Worm (Caenorhabditis elegans): ENCODE results near the gene sto-1.

DNA sequence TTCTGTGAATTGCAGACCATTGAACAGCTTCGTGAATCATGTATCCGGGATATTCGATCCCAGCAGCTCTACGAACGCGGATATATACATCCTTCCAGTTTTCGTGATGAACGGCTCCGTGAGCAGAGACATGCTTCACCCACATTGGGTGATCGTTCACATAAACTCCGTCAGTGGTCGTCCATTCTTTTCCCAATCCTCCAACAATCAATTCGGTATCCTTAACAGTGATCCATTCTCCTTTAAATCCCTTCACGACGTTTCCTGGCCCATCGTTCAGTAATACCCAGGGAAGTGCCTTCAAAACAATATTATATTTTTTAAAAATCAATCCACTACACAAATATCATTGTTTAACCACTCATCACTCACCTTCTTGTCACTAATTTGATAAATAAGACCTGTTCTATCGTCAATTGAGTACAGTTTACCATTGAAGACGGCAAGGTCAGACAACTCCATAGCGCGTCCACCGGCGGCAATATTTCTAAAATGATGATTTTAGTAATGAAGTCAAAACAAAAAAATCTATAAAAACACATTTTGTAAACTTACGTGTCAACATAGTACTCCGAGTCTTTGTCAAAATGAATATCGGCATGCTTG lies 6.2 kb downstream of the sto-1 start:
- TF ChIP-seq lsy-2 (tag; optimal IDR thresholded peaks at IDR 0.05) (no peak), daf-12 (tag; optimal IDR thresholded peaks at IDR 0.05) (no peak)

Measured in whole organism, L4 larva.